Worm (Caenorhabditis elegans): ENCODE data around the gene nhr-218.

DNA sequence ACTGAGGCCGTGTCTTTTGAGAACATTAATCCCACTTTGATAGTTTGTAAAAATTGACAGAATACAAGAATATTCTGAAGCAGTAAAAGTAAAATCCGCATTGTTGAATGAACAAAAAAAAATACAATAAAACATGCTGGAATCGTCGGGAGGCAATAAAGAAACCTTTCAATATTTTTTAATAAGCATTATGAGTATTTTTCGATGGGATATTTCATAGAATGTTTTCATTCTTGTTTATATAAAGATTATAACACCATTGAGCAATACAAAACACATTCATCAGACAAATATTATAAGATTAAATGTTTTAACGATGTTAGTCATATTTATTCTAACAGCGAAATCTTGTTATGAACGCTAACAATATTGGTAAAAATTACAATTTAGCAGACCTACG, 4.6 kb upstream of the nhr-218 start, which contains the start of gene gcy-20:
- TF ChIP-seq ama-1 (optimal IDR thresholded peaks at IDR 0.05) (no peak), lin-15B (tag; optimal IDR thresholded peaks at IDR 0.05) (no peak), fos-1 (tag; optimal IDR thresholded peaks at IDR 0.05) (no peak), tbx-2 (tag; optimal IDR thresholded peaks at IDR 0.05) (no peak), zag-1 (tag; optimal IDR thresholded peaks at IDR 0.05) (no peak)

Measured in whole organism, L1 larva.